Comparison of ENCODE assay signal across 5 worm cellular contexts in the genomic region with DNA sequence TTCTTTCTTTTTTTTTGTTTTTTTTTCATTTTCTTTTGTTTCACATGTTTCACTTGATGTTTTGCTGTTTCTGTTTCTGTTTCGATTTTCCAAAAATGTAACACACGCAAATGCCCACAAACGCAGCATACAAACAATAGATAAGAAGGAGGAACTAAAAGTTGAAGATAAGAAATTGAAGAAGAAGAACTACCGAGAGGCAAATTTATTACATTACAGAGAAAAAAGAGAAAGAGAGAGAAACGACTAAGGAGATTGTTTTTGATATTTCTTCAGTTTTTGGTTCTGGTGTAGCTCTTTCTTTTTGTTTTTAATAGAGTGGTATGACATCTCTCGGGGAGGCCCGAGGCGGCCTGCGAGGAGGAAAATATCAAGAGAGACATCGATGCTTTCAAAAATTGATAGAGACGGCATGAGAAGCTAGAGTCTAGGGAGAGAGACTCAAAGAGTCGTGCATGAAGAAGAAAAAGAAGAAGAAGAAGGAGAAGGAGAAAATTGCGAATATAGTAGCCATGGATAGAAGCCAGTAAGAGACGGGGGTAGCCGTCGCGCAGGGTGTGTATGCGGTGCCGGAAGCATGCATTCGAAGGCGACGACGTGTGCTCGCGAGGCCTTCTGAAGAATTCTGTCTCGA.
TF ChIP-seq lines count a peak whose summit lies in the region.

No protein-coding gene starts in this region.

TF ChIP-seq in whole organism, L1 larva, 84 proteins besides CTCF, POLR2A, EP300 and RAD21 (continued from another document):
- no peak for TF ChIP-seq zag-1 (tag; optimal IDR thresholded peaks at IDR 0.05; lab: Kevin White, UChicago)
- TF ChIP-seq lin-35 (GFP tag; optimal IDR thresholded peaks at IDR 0.05; lab: Kevin White, UChicago): peak; percentile 28 to 30
- TF ChIP-seq elt-3 (tag; optimal IDR thresholded peaks at IDR 0.05; lab: Kevin White, UChicago): peak in 5 of 6 experiments; percentile 3 to 87 (median 18)
- TF ChIP-seq swsn-7 (tag; optimal IDR thresholded peaks at IDR 0.05; lab: Kevin White, UChicago): peak; percentile 46
- no peak for TF ChIP-seq mef-2 (tag; optimal IDR thresholded peaks at IDR 0.05; lab: Kevin White, UChicago)
- TF ChIP-seq snpc-4 (tag; optimal IDR thresholded peaks at IDR 0.05; lab: Kevin White, UChicago): peak; percentile 3
- TF ChIP-seq ama-1 (optimal IDR thresholded peaks at IDR 0.05; lab: Kevin White, UChicago): no peak
- no peak for TF ChIP-seq egl-27 (tag; optimal IDR thresholded peaks at IDR 0.05; lab: Kevin White, UChicago)
- peak; percentile 69 for TF ChIP-seq egl-13 (tag; optimal IDR thresholded peaks at IDR 0.05; lab: Kevin White, UChicago)
- TF ChIP-seq nhr-47 (tag; optimal IDR thresholded peaks at IDR 0.05; lab: Kevin White, UChicago): peak; percentile 58
- peak; percentile 54 for TF ChIP-seq nhr-71 (tag; optimal IDR thresholded peaks at IDR 0.05; lab: Kevin White, UChicago)
- no peak for TF ChIP-seq lin-13 (GFP tag; optimal IDR thresholded peaks at IDR 0.05; lab: Kevin White, UChicago)
- peak; percentile 88 for TF ChIP-seq nhr-85 (tag; lab: Kevin White, UChicago)
- TF ChIP-seq lin-14 (GFP tag; optimal IDR thresholded peaks at IDR 0.05; lab: Kevin White, UChicago): peak; percentile 84
- TF ChIP-seq unc-86 (tag; optimal IDR thresholded peaks at IDR 0.05; lab: Kevin White, UChicago): peak; percentile 24
- peak; percentile 50 for TF ChIP-seq blmp-1 (tag; optimal IDR thresholded peaks at IDR 0.05; lab: Kevin White, UChicago)
- peak; percentile 7 for TF ChIP-seq rnt-1 (tag; optimal IDR thresholded peaks at IDR 0.05; lab: Kevin White, UChicago)
- peak; percentile 29 for TF ChIP-seq snu-23 (GFP tag; optimal IDR thresholded peaks at IDR 0.05; lab: Kevin White, UChicago)
- peak; percentile 33 for TF ChIP-seq nhr-77 (tag; optimal IDR thresholded peaks at IDR 0.05; lab: Kevin White, UChicago)
- TF ChIP-seq lsy-2 (tag; optimal IDR thresholded peaks at IDR 0.05; lab: Kevin White, UChicago): peak; percentile 14 to 28
- TF ChIP-seq xbp-1 (tag; optimal IDR thresholded peaks at IDR 0.05; lab: Kevin White, UChicago): peak; percentile 8
- peak in 2 of 3 experiments; percentile 2 to 48 for TF ChIP-seq ceh-82 (tag; optimal IDR thresholded peaks at IDR 0.05; lab: Kevin White, UChicago)

TF ChIP-seq in whole organism, L2 larva, 48 proteins besides CTCF, POLR2A, EP300 and RAD21 (continued from another document and continues in another):
- TF ChIP-seq ama-1 (optimal IDR thresholded peaks at IDR 0.05; lab: Kevin White, UChicago): no peak
- peak; percentile 45 for TF ChIP-seq skn-1 (tag; optimal IDR thresholded peaks at IDR 0.05; lab: Kevin White, UChicago)
- TF ChIP-seq blmp-1 (tag; optimal IDR thresholded peaks at IDR 0.05; lab: Kevin White, UChicago; ENCODE audit: insufficient read depth): no peak
- no peak for TF ChIP-seq elt-3 (tag; optimal IDR thresholded peaks at IDR 0.05; lab: Kevin White, UChicago)
- TF ChIP-seq ZK546.5 (tag; optimal IDR thresholded peaks at IDR 0.05; lab: Kevin White, UChicago): no peak
- no peak for TF ChIP-seq elt-1 (tag; optimal IDR thresholded peaks at IDR 0.05; lab: Kevin White, UChicago)
- TF ChIP-seq R02D3.7 (tag; optimal IDR thresholded peaks at IDR 0.05; lab: Kevin White, UChicago): no peak
- no peak for TF ChIP-seq nhr-23 (tag; optimal IDR thresholded peaks at IDR 0.05; lab: Kevin White, UChicago)
- no peak for TF ChIP-seq dmd-4 (tag; optimal IDR thresholded peaks at IDR 0.05; lab: Kevin White, UChicago)
- TF ChIP-seq lin-11 (tag; optimal IDR thresholded peaks at IDR 0.05; lab: Kevin White, UChicago): peak; percentile 46
- TF ChIP-seq ceh-16 (tag; optimal IDR thresholded peaks at IDR 0.05; lab: Kevin White, UChicago): no peak
- no peak for TF ChIP-seq alr-1 (tag; optimal IDR thresholded peaks at IDR 0.05; lab: Kevin White, UChicago)
- TF ChIP-seq nhr-11 (tag; optimal IDR thresholded peaks at IDR 0.05; lab: Kevin White, UChicago): no peak
- TF ChIP-seq nhr-12 (tag; optimal IDR thresholded peaks at IDR 0.05; lab: Kevin White, UChicago): no peak
- TF ChIP-seq lsy-2 (tag; optimal IDR thresholded peaks at IDR 0.05; lab: Kevin White, UChicago): peak in 1 of 2 experiments; percentile 10
- TF ChIP-seq ceh-82 (tag; optimal IDR thresholded peaks at IDR 0.05; lab: Kevin White, UChicago): no peak
- peak; percentile 18 for TF ChIP-seq sma-9 (GFP tag; optimal IDR thresholded peaks at IDR 0.05; lab: Kevin White, UChicago)
- TF ChIP-seq sma-9 (tag; optimal IDR thresholded peaks at IDR 0.05; lab: Kevin White, UChicago): no peak
- no peak for TF ChIP-seq zag-1 (tag; optimal IDR thresholded peaks at IDR 0.05; lab: Kevin White, UChicago)
- TF ChIP-seq mdl-1 (tag; optimal IDR thresholded peaks at IDR 0.05; lab: Kevin White, UChicago): peak in 1 of 2 experiments; percentile 45
- TF ChIP-seq sem-4 (tag; optimal IDR thresholded peaks at IDR 0.05; lab: Kevin White, UChicago): no peak
- TF ChIP-seq gmeb-1 (tag; optimal IDR thresholded peaks at IDR 0.05; lab: Kevin White, UChicago): peak; percentile 22
- TF ChIP-seq Y55F3AM.14 (GFP tag; optimal IDR thresholded peaks at IDR 0.05; lab: Kevin White, UChicago): no peak
- TF ChIP-seq lin-13 (GFP tag; optimal IDR thresholded peaks at IDR 0.05; lab: Kevin White, UChicago): peak; percentile 34
- TF ChIP-seq aly-2 (tag; optimal IDR thresholded peaks at IDR 0.05; lab: Kevin White, UChicago): no peak
- TF ChIP-seq nhr-237 (tag; optimal IDR thresholded peaks at IDR 0.05; lab: Kevin White, UChicago): no peak
- peak; percentile 35 for TF ChIP-seq nhr-129 (tag; optimal IDR thresholded peaks at IDR 0.05; lab: Kevin White, UChicago)

TF ChIP-seq in whole organism, L3 larva, 47 proteins besides CTCF, POLR2A, EP300 and RAD21 (continued from another document and continues in another):
- peak; percentile 89 for TF ChIP-seq lin-39 (tag; optimal IDR thresholded peaks at IDR 0.05; lab: Kevin White, UChicago)
- no peak for TF ChIP-seq nhr-76 (tag; optimal IDR thresholded peaks at IDR 0.05; lab: Kevin White, UChicago)
- TF ChIP-seq fkh-2 (tag; optimal IDR thresholded peaks at IDR 0.05; lab: Kevin White, UChicago): no peak
- no peak for TF ChIP-seq nhr-77 (tag; optimal IDR thresholded peaks at IDR 0.05; lab: Kevin White, UChicago)
- TF ChIP-seq nhr-28 (tag; optimal IDR thresholded peaks at IDR 0.05; lab: Kevin White, UChicago): no peak
- peak; percentile 57 for TF ChIP-seq nfya-1 (tag; optimal IDR thresholded peaks at IDR 0.05; lab: Kevin White, UChicago; ENCODE audit: insufficient read depth)
- TF ChIP-seq skn-1 (tag; optimal IDR thresholded peaks at IDR 0.05; lab: Kevin White, UChicago): no peak
- TF ChIP-seq nhr-11 (tag; optimal IDR thresholded peaks at IDR 0.05; lab: Kevin White, UChicago): no peak
- TF ChIP-seq nhr-43 (tag; optimal IDR thresholded peaks at IDR 0.05; lab: Kevin White, UChicago; ENCODE audit: poor library complexity, severe bottlenecking): no peak
- peak; percentile 33 for TF ChIP-seq nhr-23 (tag; optimal IDR thresholded peaks at IDR 0.05; lab: Kevin White, UChicago)
- TF ChIP-seq nhr-25 (tag; optimal IDR thresholded peaks at IDR 0.05; lab: Kevin White, UChicago): no peak
- no peak for TF ChIP-seq ceh-9 (tag; optimal IDR thresholded peaks at IDR 0.05; lab: Kevin White, UChicago)
- peak; percentile 81 for TF ChIP-seq pqm-1 (tag; optimal IDR thresholded peaks at IDR 0.05; lab: Kevin White, UChicago)
- peak; percentile 48 for TF ChIP-seq fkh-10 (GFP tag; optimal IDR thresholded peaks at IDR 0.05; lab: Kevin White, UChicago)
- no peak for TF ChIP-seq unc-39 (tag; optimal IDR thresholded peaks at IDR 0.05; lab: Kevin White, UChicago)
- TF ChIP-seq snpc-4 (tag; optimal IDR thresholded peaks at IDR 0.05; lab: Kevin White, UChicago): no peak
- TF ChIP-seq mdl-1 (tag; optimal IDR thresholded peaks at IDR 0.05; lab: Kevin White, UChicago): no peak
- peak; percentile 54 for TF ChIP-seq elt-1 (tag; optimal IDR thresholded peaks at IDR 0.05; lab: Kevin White, UChicago)
- no peak for TF ChIP-seq daf-12 (tag; optimal IDR thresholded peaks at IDR 0.05; lab: Kevin White, UChicago)
- TF ChIP-seq zag-1 (tag; optimal IDR thresholded peaks at IDR 0.05; lab: Kevin White, UChicago): no peak
- no peak for TF ChIP-seq ztf-11 (tag; optimal IDR thresholded peaks at IDR 0.05; lab: Kevin White, UChicago)
- TF ChIP-seq unc-62 (GFP tag; optimal IDR thresholded peaks at IDR 0.05; lab: Kevin White, UChicago): peak; percentile 44
- no peak for TF ChIP-seq ztf-4 (tag; optimal IDR thresholded peaks at IDR 0.05; lab: Kevin White, UChicago)
- no peak for TF ChIP-seq fos-1 (tag; optimal IDR thresholded peaks at IDR 0.05; lab: Kevin White, UChicago)
- no peak for TF ChIP-seq ceh-82 (tag; optimal IDR thresholded peaks at IDR 0.05; lab: Kevin White, UChicago)
- TF ChIP-seq aly-2 (tag; optimal IDR thresholded peaks at IDR 0.05; lab: Kevin White, UChicago): no peak
- no peak for TF ChIP-seq nhr-237 (tag; optimal IDR thresholded peaks at IDR 0.05; lab: Kevin White, UChicago)
- TF ChIP-seq ceh-16 (tag; optimal IDR thresholded peaks at IDR 0.05; lab: Kevin White, UChicago): no peak
- TF ChIP-seq lsy-12 (tag; optimal IDR thresholded peaks at IDR 0.05; lab: Kevin White, UChicago): no peak

TF ChIP-seq in whole organism, L4 larva, 104 proteins besides CTCF, POLR2A, EP300 and RAD21 (continued from another document and continues in another):
- TF ChIP-seq lim-7 (GFP tag; IDR thresholded peaks at IDR 0.05; lab: Robert Waterston, UW) (no peak), pqm-1 (tag; optimal IDR thresholded peaks at IDR 0.05; lab: Kevin White, UChicago) (peak; percentile 75), tag-97 (GFP tag; IDR thresholded peaks at IDR 0.05; lab: Robert Waterston, UW) (no peak), dmd-6 (GFP tag; IDR thresholded peaks at IDR 0.05; lab: Robert Waterston, UW) (peak; percentile 43), mdt-29 (GFP tag; IDR thresholded peaks at IDR 0.05; lab: Robert Waterston, UW) (no peak), set-16 (GFP tag; IDR thresholded peaks at IDR 0.05; lab: Robert Waterston, UW) (peak; percentile 64), rbr-2 (tag; optimal IDR thresholded peaks at IDR 0.05; lab: Kevin White, UChicago) (peak; percentile 49), F10B5.3 (tag; optimal IDR thresholded peaks at IDR 0.05; lab: Kevin White, UChicago) (no peak), tra-1 (GFP tag; IDR thresholded peaks at IDR 0.05; lab: Robert Waterston, UW) (no peak), hlh-11 (tag; optimal IDR thresholded peaks at IDR 0.05; lab: Kevin White, UChicago) (peak; percentile 65), hmg-1.1 (GFP tag; IDR thresholded peaks at IDR 0.05; lab: Robert Waterston, UW) (peak; percentile 52; the same call in 1 of the 2 replicates), hlh-30 (tag; optimal IDR thresholded peaks at IDR 0.05; lab: Kevin White, UChicago; ENCODE audit: insufficient read depth) (peak; percentile 26), unc-62 (GFP tag; optimal IDR thresholded peaks at IDR 0.05 in 1 of 2; lab: Kevin White, UChicago) (peak in 1 of 2 experiments; percentile 92), unc-62 (tag; optimal IDR thresholded peaks at IDR 0.05; lab: Kevin White, UChicago) (no peak), duxl-1 (tag; optimal IDR thresholded peaks at IDR 0.05; lab: Kevin White, UChicago; ENCODE audit: poor library complexity) (no peak), lin-38 (GFP tag; IDR thresholded peaks at IDR 0.05; lab: Robert Waterston, UW) (peak; percentile 16; the same call in 1 of the 2 replicates), ceh-20 (GFP tag; IDR thresholded peaks at IDR 0.05; lab: Robert Waterston, UW) (0 out of 2 replicates have a peak, but pooled peaks have one; percentile 47), R02D3.7 (tag; optimal IDR thresholded peaks at IDR 0.05; lab: Kevin White, UChicago) (no peak), Y5F2A.4 (GFP tag; optimal IDR thresholded peaks at IDR 0.05; lab: Kevin White, UChicago) (no peak), daf-16 (GFP tag; optimal IDR thresholded peaks at IDR 0.05; lab: Kevin White, UChicago) (no peak), daf-16 (tag; optimal IDR thresholded peaks at IDR 0.05; lab: Kevin White, UChicago) (peak; percentile 75), F49E8.2 (tag; optimal IDR thresholded peaks at IDR 0.05; lab: Kevin White, UChicago; ENCODE audit: borderline replicate concordance) (no peak), cey-2 (tag; optimal IDR thresholded peaks at IDR 0.05; lab: Kevin White, UChicago; ENCODE audit: borderline replicate concordance, insufficient read depth) (peak; percentile 49), mdl-1 (tag; optimal IDR thresholded peaks at IDR 0.05; lab: Kevin White, UChicago) (peak in 1 of 2 experiments; percentile 29), ZK546.5 (tag; optimal IDR thresholded peaks at IDR 0.05; lab: Kevin White, UChicago) (no peak), fkh-10 (GFP tag; optimal IDR thresholded peaks at IDR 0.05; lab: Kevin White, UChicago) (peak; percentile 5), ctbp-1 (GFP tag; IDR thresholded peaks at IDR 0.05; lab: Robert Waterston, UW) (peak; percentile 54; the same call in 1 of the 2 replicates)

TF ChIP-seq in whole organism, late embryonic, 69 proteins besides CTCF, POLR2A, EP300 and RAD21 (continued from another document and continues in another):
- TF ChIP-seq F13H6.1 (tag; optimal IDR thresholded peaks at IDR 0.05; lab: Kevin White, UChicago): peak; percentile 11
- no peak for TF ChIP-seq ama-1 (optimal IDR thresholded peaks at IDR 0.05; lab: Kevin White, UChicago)
- no peak for TF ChIP-seq hlh-8 (tag; optimal IDR thresholded peaks at IDR 0.05; lab: Kevin White, UChicago)
- TF ChIP-seq unc-55 (GFP tag; optimal IDR thresholded peaks at IDR 0.05; lab: Kevin White, UChicago): no peak
- TF ChIP-seq nfya-1 (tag; optimal IDR thresholded peaks at IDR 0.05; lab: Kevin White, UChicago): peak; percentile 32
- no peak for TF ChIP-seq lim-6 (tag; optimal IDR thresholded peaks at IDR 0.05; lab: Kevin White, UChicago)
- TF ChIP-seq che-1 (tag; optimal IDR thresholded peaks at IDR 0.05; lab: Kevin White, UChicago): no peak
- no peak for TF ChIP-seq ceh-24 (tag; optimal IDR thresholded peaks at IDR 0.05; lab: Kevin White, UChicago)
- no peak for TF ChIP-seq unc-86 (tag; optimal IDR thresholded peaks at IDR 0.05; lab: Kevin White, UChicago)
- no peak for TF ChIP-seq zip-5 (tag; optimal IDR thresholded peaks at IDR 0.05; lab: Kevin White, UChicago)
- no peak for TF ChIP-seq ztf-16 (tag; optimal IDR thresholded peaks at IDR 0.05; lab: Kevin White, UChicago)
- TF ChIP-seq hlh-30 (tag; optimal IDR thresholded peaks at IDR 0.05; lab: Kevin White, UChicago; ENCODE audit: insufficient read depth): no peak
- TF ChIP-seq sox-2 (GFP tag; IDR thresholded peaks at IDR 0.05; lab: Robert Waterston, UW): no peak
- TF ChIP-seq nhr-11 (tag; optimal IDR thresholded peaks at IDR 0.05; lab: Kevin White, UChicago): no peak
- TF ChIP-seq C08G9.2 (tag; optimal IDR thresholded peaks at IDR 0.05; lab: Kevin White, UChicago): peak; percentile 5
- TF ChIP-seq ceh-30 (tag; optimal IDR thresholded peaks at IDR 0.05; lab: Kevin White, UChicago): no peak
- TF ChIP-seq sox-4 (tag; optimal IDR thresholded peaks at IDR 0.05; lab: Kevin White, UChicago): no peak
- TF ChIP-seq K09A11.1 (tag; optimal IDR thresholded peaks at IDR 0.05; lab: Kevin White, UChicago; ENCODE audit: insufficient read depth): no peak
- TF ChIP-seq tbx-7 (tag; optimal IDR thresholded peaks at IDR 0.05; lab: Kevin White, UChicago): no peak
- TF ChIP-seq ceh-9 (tag; optimal IDR thresholded peaks at IDR 0.05; lab: Kevin White, UChicago): no peak
- no peak for TF ChIP-seq ceh-6 (GFP tag; optimal IDR thresholded peaks at IDR 0.05; lab: Kevin White, UChicago)
- no peak for TF ChIP-seq ets-4 (tag; optimal IDR thresholded peaks at IDR 0.05; lab: Kevin White, UChicago)
- TF ChIP-seq ceh-18 (tag; optimal IDR thresholded peaks at IDR 0.05; lab: Kevin White, UChicago): peak; percentile 37
- TF ChIP-seq odd-2 (tag; optimal IDR thresholded peaks at IDR 0.05; lab: Kevin White, UChicago): no peak
- TF ChIP-seq ceh-34 (tag; optimal IDR thresholded peaks at IDR 0.05; lab: Kevin White, UChicago): peak; percentile 23
- no peak for TF ChIP-seq pag-3 (tag; optimal IDR thresholded peaks at IDR 0.05; lab: Kevin White, UChicago; ENCODE audit: borderline replicate concordance)
- TF ChIP-seq pros-1 (tag; optimal IDR thresholded peaks at IDR 0.05; lab: Kevin White, UChicago): no peak
- TF ChIP-seq T23F11.4 (GFP tag; optimal IDR thresholded peaks at IDR 0.05; lab: Kevin White, UChicago): no peak
- TF ChIP-seq elt-2 (tag; optimal IDR thresholded peaks at IDR 0.05; lab: Kevin White, UChicago): peak; percentile 81
- no peak for TF ChIP-seq lin-11 (tag; optimal IDR thresholded peaks at IDR 0.05; lab: Kevin White, UChicago)
- no peak for TF ChIP-seq hlh-6 (tag; optimal IDR thresholded peaks at IDR 0.05; lab: Kevin White, UChicago)
- no peak for TF ChIP-seq pha-4 (tag; optimal IDR thresholded peaks at IDR 0.05; lab: Kevin White, UChicago)
- TF ChIP-seq nhr-232 (tag; optimal IDR thresholded peaks at IDR 0.05; lab: Kevin White, UChicago): no peak
- TF ChIP-seq ceh-22 (tag; optimal IDR thresholded peaks at IDR 0.05; lab: Kevin White, UChicago): no peak
